Worm (Caenorhabditis elegans) whole organism, L4 larva: Measurements from ENCODE around the gene myrf-1.

ENCODE experiments used
- F10B5.3 ChIP-seq: sonication (generic microtip); optimal IDR thresholded peaks from 2 replicates; lab custom pipeline; 2016; ENCODE audit warnings: mild to moderate bottlenecking, missing genetic modification characterization, missing compliant biosample characterization
- T20F7.1 ChIP-seq: fragments of 200-800 bp; sonication (Bioruptor generic); optimal IDR thresholded peaks from 2 replicates; lab custom pipeline; 2018; ENCODE audit warnings: mild to moderate bottlenecking, missing genetic modification characterization, missing compliant biosample characterization
- Y48G9A.11 ChIP-seq: fragments of 200-800 bp; sonication (Bioruptor generic); IDR thresholded peaks from 2 replicates; pipeline ENCODE4 v1.3.6; 2022; ENCODE audit warnings: missing genetic modification reagents, missing genetic modification characterization, missing compliant biosample characterization
- Y5F2A.4 ChIP-seq: fragments of 200-800 bp; sonication (Bioruptor generic); optimal IDR thresholded peaks from 2 replicates; lab custom pipeline; 2018; ENCODE audit warnings: mild to moderate bottlenecking, missing genetic modification characterization, missing compliant biosample characterization
- ZK337.2 ChIP-seq: fragments of 200-800 bp; sonication (Bioruptor generic); IDR thresholded peaks from 2 replicates; pipeline ENCODE4 v1.3.6; 2022; ENCODE audit warnings: missing genetic modification reagents, missing genetic modification characterization, missing compliant biosample characterization
- ZK546.5 ChIP-seq, 2 experiments: sonication (generic microtip); optimal IDR thresholded peaks; 2 replicates each; lab custom pipeline; 2017; ENCODE audit warnings: missing biosample characterization in 2 of 2, missing genetic modification characterization in 2 of 2
- aly-2 ChIP-seq: sonication (generic microtip); optimal IDR thresholded peaks from 2 replicates; lab custom pipeline; 2018; ENCODE audit warnings: missing biosample characterization, missing genetic modification characterization
- arid-1 ChIP-seq: fragments of 200-800 bp; sonication (Bioruptor generic); conservative IDR thresholded peaks from 2 replicates; pipeline ENCODE4 v1.3.6; 2022; ENCODE audit warnings: missing genetic modification reagents, missing genetic modification characterization, missing compliant biosample characterization
- ceh-20 ChIP-seq: fragments of 200-800 bp; sonication (Bioruptor generic); IDR thresholded peaks from 2 replicates; pipeline ENCODE4 v1.3.6; 2022; ENCODE audit warnings: missing genetic modification reagents, missing genetic modification characterization, missing compliant biosample characterization
- ceh-44 ChIP-seq: fragments of 200-800 bp; sonication (Bioruptor generic); IDR thresholded peaks from 2 replicates; pipeline ENCODE4 v1.3.6; 2022; ENCODE audit warnings: missing genetic modification reagents, missing genetic modification characterization, missing compliant biosample characterization
- ceh-82 ChIP-seq: sonication (generic microtip); optimal IDR thresholded peaks from 2 replicates; lab custom pipeline; 2017; ENCODE audit warnings: missing biosample characterization, missing genetic modification characterization
- daf-12 ChIP-seq: fragments of 150-350 bp; optimal IDR thresholded peaks from 2 replicates; lab custom pipeline; 2014; ENCODE audit warnings: missing biosample characterization, missing genetic modification reagents, missing genetic modification characterization
- daf-19 ChIP-seq: fragments of 200-800 bp; sonication (Bioruptor generic); conservative IDR thresholded peaks from 2 replicates; pipeline ENCODE4 v1.3.6; 2022; ENCODE audit warnings: missing genetic modification characterization, missing compliant biosample characterization
- dmd-6 ChIP-seq: fragments of 200-800 bp; sonication (Bioruptor generic); IDR thresholded peaks from 2 replicates; pipeline ENCODE4 v1.3.6; 2022; ENCODE audit warnings: missing genetic modification reagents, missing genetic modification characterization, missing compliant biosample characterization
- dmd-9 ChIP-seq: fragments of 200-800 bp; sonication (Bioruptor generic); IDR thresholded peaks from 2 replicates; pipeline ENCODE4 v1.3.6; 2022; ENCODE audit warnings: missing genetic modification reagents, missing genetic modification characterization, missing compliant biosample characterization
- duxl-1 ChIP-seq: sonication (generic microtip); optimal IDR thresholded peaks from 2 replicates; lab custom pipeline; 2016; ENCODE audit warnings: mild to moderate bottlenecking, missing genetic modification characterization, moderate library complexity, missing compliant biosample characterization; ENCODE audit not compliant: poor library complexity
- egl-43 ChIP-seq: fragments of 200-800 bp; sonication (Bioruptor generic); IDR thresholded peaks from 2 replicates; pipeline ENCODE4 v1.3.6; 2022; ENCODE audit warnings: missing genetic modification reagents, missing genetic modification characterization, missing compliant biosample characterization
- fkh-10 ChIP-seq: fragments of 150-350 bp; optimal IDR thresholded peaks from 2 replicates; lab custom pipeline; 2014; ENCODE audit warnings: missing biosample characterization, missing genetic modification reagents, missing genetic modification characterization
- gei-8 ChIP-seq: fragments of 200-800 bp; sonication (Bioruptor generic); optimal IDR thresholded peaks from 2 replicates; lab custom pipeline; 2018; ENCODE audit warnings: mild to moderate bottlenecking, missing genetic modification characterization, missing compliant biosample characterization
- hif-1 ChIP-seq, 2 experiments: sonication (generic microtip); optimal IDR thresholded peaks; 2 replicates each; lab custom pipeline; 2016 to 2017; ENCODE audit warnings: missing compliant biosample characterization in 2 of 2, missing genetic modification characterization in 2 of 2, missing genetic modification reagents in 2 of 2, missing genotype in 2 of 2, mild to moderate bottlenecking in 1 of 2
- lim-7 ChIP-seq: fragments of 200-800 bp; sonication (Bioruptor generic); IDR thresholded peaks from 2 replicates; pipeline ENCODE4 v1.3.6; 2022; ENCODE audit warnings: missing genetic modification characterization, missing compliant biosample characterization
- lin-1 ChIP-seq: fragments of 200-800 bp; sonication (Bioruptor generic); IDR thresholded peaks from 2 replicates; pipeline ENCODE4 v1.3.6; 2022; ENCODE audit warnings: missing genetic modification reagents, missing genetic modification characterization, missing compliant biosample characterization
- lin-15B ChIP-seq: fragments of 150-350 bp; sonication (generic microtip); optimal IDR thresholded peaks from 3 replicates; lab custom pipeline; 2014; ENCODE audit warnings: missing biosample characterization, missing genetic modification characterization
- lin-38 ChIP-seq: fragments of 200-800 bp; sonication (Bioruptor generic); IDR thresholded peaks from 2 replicates; pipeline ENCODE4 v1.3.6; 2022; ENCODE audit warnings: missing genetic modification reagents, missing genetic modification characterization, missing compliant biosample characterization
- madf-9 ChIP-seq: fragments of 200-800 bp; sonication (Bioruptor generic); conservative IDR thresholded peaks from 2 replicates; pipeline ENCODE4 v1.3.6; 2022; ENCODE audit warnings: missing genetic modification reagents, missing genetic modification characterization, missing compliant biosample characterization
- mep-1 ChIP-seq: fragments of 150-350 bp; sonication (generic microtip); optimal IDR thresholded peaks from 3 replicates; lab custom pipeline; 2014; ENCODE audit warnings: missing biosample characterization, missing genetic modification characterization
- mes-2 ChIP-seq: sonication (generic microtip); optimal IDR thresholded peaks from 2 replicates; lab custom pipeline; 2016; ENCODE audit warnings: missing genotype, mild to moderate bottlenecking, missing genetic modification characterization, missing compliant biosample characterization; ENCODE audit not compliant: poor library complexity, severe bottlenecking
- nhr-11 ChIP-seq: fragments of 150-350 bp; optimal IDR thresholded peaks from 2 replicates; lab custom pipeline; 2014; ENCODE audit warnings: missing biosample characterization, missing genetic modification characterization
- nhr-237 ChIP-seq: sonication (generic microtip); optimal IDR thresholded peaks from 2 replicates; lab custom pipeline; 2017; ENCODE audit warnings: missing biosample characterization, missing genetic modification characterization
- nhr-25 ChIP-seq: sonication (generic microtip); optimal IDR thresholded peaks from 2 replicates; lab custom pipeline; 2017; ENCODE audit warnings: missing genetic modification characterization, mild to moderate bottlenecking, missing compliant biosample characterization, antibody characterized with exemption, moderate library complexity, borderline replicate concordance; ENCODE audit not compliant: insufficient read depth
- nhr-41 ChIP-seq: fragments of 200-800 bp; sonication (Bioruptor generic); IDR thresholded peaks from 2 replicates; pipeline ENCODE4 v1.3.6; 2022; ENCODE audit warnings: missing genetic modification reagents, missing genetic modification characterization, missing compliant biosample characterization
- nhr-48 ChIP-seq: sonication (generic microtip); optimal IDR thresholded peaks from 2 replicates; lab custom pipeline; 2016; ENCODE audit warnings: mild to moderate bottlenecking, missing genetic modification characterization, missing compliant biosample characterization
- nhr-6 ChIP-seq: fragments of 150-350 bp; optimal IDR thresholded peaks from 2 replicates; lab custom pipeline; 2014; ENCODE audit warnings: missing biosample characterization, missing genetic modification characterization
- php-3 ChIP-seq: fragments of 200-800 bp; sonication (Bioruptor generic); IDR thresholded peaks from 2 replicates; pipeline ENCODE4 v1.3.6; 2022; ENCODE audit warnings: missing genetic modification reagents, missing genetic modification characterization, missing compliant biosample characterization
- rbr-2 ChIP-seq: sonication (generic microtip); optimal IDR thresholded peaks from 2 replicates; lab custom pipeline; 2016; ENCODE audit warnings: missing genotype, missing genetic modification characterization, missing compliant biosample characterization
- saeg-2 ChIP-seq: fragments of 200-800 bp; sonication (Bioruptor generic); IDR thresholded peaks from 2 replicates; pipeline ENCODE4 v1.3.6; 2022; ENCODE audit warnings: missing genetic modification reagents, missing genetic modification characterization, missing compliant biosample characterization
- set-16 ChIP-seq: fragments of 200-800 bp; sonication (Bioruptor generic); IDR thresholded peaks from 2 replicates; pipeline ENCODE4 v1.3.6; 2022; ENCODE audit warnings: missing genetic modification reagents, missing genetic modification characterization, missing compliant biosample characterization
- skn-1 ChIP-seq: fragments of 150-350 bp; optimal IDR thresholded peaks from 2 replicates; lab custom pipeline; 2014; ENCODE audit warnings: missing biosample characterization, missing genetic modification characterization
- snpc-1.2 ChIP-seq: fragments of 200-800 bp; sonication (Bioruptor generic); IDR thresholded peaks from 2 replicates; pipeline ENCODE4 v1.3.6; 2022; ENCODE audit warnings: missing genetic modification reagents, missing genetic modification characterization, missing compliant biosample characterization
- spr-1 ChIP-seq: sonication (generic microtip); optimal IDR thresholded peaks from 2 replicates; lab custom pipeline; 2016; ENCODE audit warnings: mild to moderate bottlenecking, missing genetic modification characterization, missing compliant biosample characterization
- tag-97 ChIP-seq: fragments of 200-800 bp; sonication (Bioruptor generic); IDR thresholded peaks from 2 replicates; pipeline ENCODE4 v1.3.6; 2022; ENCODE audit warnings: missing genetic modification characterization, missing compliant biosample characterization
- unc-39 ChIP-seq: sonication (generic microtip); optimal IDR thresholded peaks from 2 replicates; lab custom pipeline; 2017; ENCODE audit warnings: missing biosample characterization, missing genetic modification characterization
- unc-62 ChIP-seq, 3 experiments: fragments of 150-350 bp in 1 of 3; sonication (generic microtip); optimal IDR thresholded peaks in 2 of 3; peaks in 1 of 3; 1 replicate in 1 of 3; 2 replicates in 2 of 3; lab custom pipeline; 2014 to 2017; ENCODE audit warnings: missing biosample characterization in 3 of 3, missing genetic modification characterization in 3 of 3, missing genetic modification reagents in 3 of 3, missing genotype in 1 of 3
- vab-7 ChIP-seq: fragments of 200-800 bp; sonication (Bioruptor generic); IDR thresholded peaks from 2 replicates; pipeline ENCODE4 v1.3.6; 2022; ENCODE audit warnings: missing genetic modification reagents, missing genetic modification characterization, missing compliant biosample characterization
- zag-1 ChIP-seq: fragments of 150-350 bp; optimal IDR thresholded peaks from 2 replicates; lab custom pipeline; 2014; ENCODE audit warnings: missing biosample characterization, missing genetic modification characterization
- zfp-3 ChIP-seq: fragments of 200-800 bp; sonication (Bioruptor generic); conservative IDR thresholded peaks from 2 replicates; pipeline ENCODE4 v1.3.6; 2022; ENCODE audit warnings: missing genetic modification reagents, missing genetic modification characterization, missing compliant biosample characterization
- zip-11 ChIP-seq: fragments of 200-800 bp; sonication (Bioruptor generic); IDR thresholded peaks from 2 replicates; pipeline ENCODE4 v1.3.6; 2022; ENCODE audit warnings: missing genetic modification characterization, missing compliant biosample characterization
- ztf-7 ChIP-seq: fragments of 150-350 bp; optimal IDR thresholded peaks from 2 replicates; lab custom pipeline; 2014; ENCODE audit warnings: missing biosample characterization, missing genetic modification characterization

The myrf-1 gene

DNA sequence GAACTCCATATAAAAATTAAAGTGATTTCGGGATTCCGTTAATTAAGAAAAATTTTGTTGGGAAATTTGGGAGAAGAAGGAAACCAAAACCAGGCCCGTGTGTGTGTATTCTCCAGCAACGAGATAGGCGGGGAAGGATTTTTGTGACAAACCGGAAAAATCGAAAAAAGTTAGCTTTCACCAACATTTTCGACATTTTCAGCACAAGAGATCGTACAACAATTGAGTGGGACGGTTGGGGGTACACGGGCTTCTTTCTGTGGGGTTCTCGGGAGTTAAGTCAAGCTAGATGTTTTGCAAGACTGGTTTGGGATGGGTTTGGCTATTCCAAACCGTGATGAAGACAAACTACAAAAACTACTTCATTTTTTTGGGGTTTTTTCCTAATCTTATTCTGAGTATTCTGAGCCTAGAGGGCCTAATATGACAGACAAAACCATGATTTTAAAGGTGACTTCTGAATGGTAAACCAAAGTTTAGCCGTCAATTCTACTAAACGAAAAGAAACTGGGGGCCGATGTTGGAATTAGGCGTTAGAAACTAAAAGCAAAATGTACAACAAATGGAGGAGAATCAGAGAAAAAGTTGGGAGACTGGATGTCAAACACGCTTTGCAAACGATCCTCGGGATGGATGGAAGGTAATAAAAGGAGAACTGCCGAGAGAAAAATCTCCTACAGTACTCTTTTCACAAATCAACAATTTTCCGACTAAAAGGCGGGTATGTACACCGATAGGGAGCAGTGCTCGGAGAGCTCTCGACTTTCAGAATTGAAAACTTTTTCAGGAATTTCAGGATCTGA lies 40.5 kb upstream of the myrf-1 start (continued):
- TF ChIP-seq snpc-1.2 (peak; percentile 70), daf-19 (GFP tag; lab: Robert Waterston, UW) (peak; percentile 70; the same call in 1 of the 2 replicates), zag-1 (tag; lab: Kevin White, UChicago) (no peak), nhr-237 (tag; lab: Kevin White, UChicago) (no peak), madf-9 (peak; percentile 4; the same call in 1 of the 2 replicates), aly-2 (tag; lab: Kevin White, UChicago) (no peak), lin-38 (GFP tag; lab: Robert Waterston, UW) (peak; percentile 42), dmd-6 (GFP tag; lab: Robert Waterston, UW) (peak; percentile 16; the same call in 1 of the 2 replicates), nhr-11 (tag; lab: Kevin White, UChicago) (no peak), mes-2 (peak; percentile 21), ceh-44 (no peak), nhr-41 (GFP tag; lab: Robert Waterston, UW) (peak; percentile 50), T20F7.1 (GFP tag; lab: Kevin White, UChicago) (no peak), vab-7 (0 out of 2 replicates have a peak, but pooled peaks have one; percentile 9), nhr-48 (tag; lab: Kevin White, UChicago) (peak; percentile 7), unc-62 (GFP tag; optimal IDR thresholded peaks at IDR 0.05 in 1 of 2; lab: Kevin White, UChicago) (peak in 1 of 2 experiments; percentile 72), unc-62 (tag; optimal IDR thresholded peaks at IDR 0.05; lab: Kevin White, UChicago) (no peak), gei-8 (peak; percentile 1), ZK337.2 (GFP tag; lab: Robert Waterston, UW) (peak; percentile 55; the same call in 1 of the 2 replicates), ceh-82 (no peak), php-3 (GFP tag; lab: Robert Waterston, UW) (peak; percentile 51; the same call in 1 of the 2 replicates), Y5F2A.4 (GFP tag; lab: Kevin White, UChicago) (no peak), arid-1 (GFP tag; lab: Robert Waterston, UW) (peak; percentile 66; the same call in 1 of the 2 replicates), saeg-2 (GFP tag; lab: Robert Waterston, UW) (peak; percentile 42; the same call in 1 of the 2 replicates), spr-1 (no peak), lin-1 (GFP tag; lab: Robert Waterston, UW) (no peak; the same call in none of the 2 replicates), ztf-7 (tag; lab: Kevin White, UChicago) (no peak), mep-1 (tag; lab: Kevin White, UChicago) (peak; percentile 53), lin-15B (no peak), zfp-3 (no peak; the same call in 1 of the 2 replicates), fkh-10 (GFP tag; lab: Kevin White, UChicago) (no peak), duxl-1 (tag; lab: Kevin White, UChicago) (no peak), nhr-6 (tag; lab: Kevin White, UChicago) (peak; percentile 4), ceh-20 (GFP tag; lab: Robert Waterston, UW) (peak; percentile 74), rbr-2 (no peak), unc-39 (tag; lab: Kevin White, UChicago) (no peak), zip-11 (GFP tag; lab: Robert Waterston, UW) (no peak; the same call in 1 of the 2 replicates), set-16 (no peak), skn-1 (tag; lab: Kevin White, UChicago) (no peak), tag-97 (GFP tag; lab: Robert Waterston, UW) (peak; percentile 11; the same call in 1 of the 2 replicates), dmd-9 (peak; percentile 2; the same call in 1 of the 2 replicates), lim-7 (GFP tag; lab: Robert Waterston, UW) (peak; percentile 62; the same call in 1 of the 2 replicates), daf-12 (no peak), Y48G9A.11 (GFP tag; lab: Robert Waterston, UW) (peak; percentile 22; the same call in 1 of the 2 replicates), ZK546.5 (tag; optimal IDR thresholded peaks at IDR 0.05; lab: Kevin White, UChicago) (no peak), F10B5.3 (tag; lab: Kevin White, UChicago) (no peak), hif-1 (tag; optimal IDR thresholded peaks at IDR 0.05; lab: Kevin White, UChicago) (no peak), nhr-25 (tag; lab: Kevin White, UChicago) (peak; percentile 72), egl-43 (peak; percentile 87)
